Fruit fly (Drosophila melanogaster): ENCODE data around the gene CG5282.

Gene CG5282

dm6 chr3L:20448773-20449172 is 22.9 kb upstream of the CG5282 start:
- no peak for TF ChIP-seq CTCF (optimal IDR thresholded peaks at IDR 0.05)
- no peak for TF ChIP-seq CG8478 (optimal IDR thresholded peaks at IDR 0.05)

- TF ChIP-seq CTCF (optimal IDR thresholded peaks at IDR 0.05) = no peak
- no peak for TF ChIP-seq CG8478 (optimal IDR thresholded peaks at IDR 0.05)
These were observed 22.1 kb upstream of the CG5282 start for dm6 chr3L:20447957-20448356.

dm6 chr3L:20447337-20447736 is 21.5 kb upstream of the CG5282 start:
- no peak for TF ChIP-seq CG8478 (optimal IDR thresholded peaks at IDR 0.05)
- TF ChIP-seq CTCF (optimal IDR thresholded peaks at IDR 0.05) = no peak

dm6 chr3L:20446030-20446429 is 20.2 kb upstream of the CG5282 start:
- no peak for TF ChIP-seq CTCF (optimal IDR thresholded peaks at IDR 0.05)
- no peak for TF ChIP-seq CG8478 (optimal IDR thresholded peaks at IDR 0.05)

DNA sequence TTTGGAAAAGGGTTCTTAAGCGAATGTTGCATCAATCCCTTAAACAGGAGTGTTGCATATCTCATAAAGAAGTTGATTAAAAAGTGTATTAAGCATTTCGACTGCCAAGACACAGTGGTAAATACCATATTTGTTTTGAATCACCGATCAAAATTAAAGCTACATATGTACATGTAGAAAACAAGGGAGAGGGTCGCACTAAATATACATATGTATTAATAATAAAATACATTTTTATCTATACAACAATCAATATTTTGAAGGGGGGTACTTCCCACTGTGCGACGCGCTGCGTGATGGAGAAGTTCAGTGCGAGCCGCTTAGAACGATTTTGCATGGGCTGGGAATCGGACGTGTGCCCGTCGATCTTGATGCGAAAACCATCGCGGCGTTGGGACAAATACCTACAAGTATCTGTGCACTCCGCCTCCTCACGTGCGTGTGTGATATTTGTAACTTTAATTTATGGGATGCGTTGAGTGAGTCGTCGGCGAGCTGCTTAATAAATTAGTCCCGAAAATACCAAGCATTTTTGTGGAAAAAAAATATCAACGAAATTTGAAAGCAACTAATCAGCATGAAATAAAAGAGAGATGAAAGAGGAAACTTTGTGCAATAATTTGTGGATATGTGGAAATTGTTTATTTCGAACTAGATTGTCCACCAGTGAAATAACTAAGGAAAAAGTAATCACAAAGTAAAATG is 19.1 kb upstream of the CG5282 start:
- TF ChIP-seq CTCF (optimal IDR thresholded peaks at IDR 0.05) (no peak), CG8478 (optimal IDR thresholded peaks at IDR 0.05) (no peak)

DNA sequence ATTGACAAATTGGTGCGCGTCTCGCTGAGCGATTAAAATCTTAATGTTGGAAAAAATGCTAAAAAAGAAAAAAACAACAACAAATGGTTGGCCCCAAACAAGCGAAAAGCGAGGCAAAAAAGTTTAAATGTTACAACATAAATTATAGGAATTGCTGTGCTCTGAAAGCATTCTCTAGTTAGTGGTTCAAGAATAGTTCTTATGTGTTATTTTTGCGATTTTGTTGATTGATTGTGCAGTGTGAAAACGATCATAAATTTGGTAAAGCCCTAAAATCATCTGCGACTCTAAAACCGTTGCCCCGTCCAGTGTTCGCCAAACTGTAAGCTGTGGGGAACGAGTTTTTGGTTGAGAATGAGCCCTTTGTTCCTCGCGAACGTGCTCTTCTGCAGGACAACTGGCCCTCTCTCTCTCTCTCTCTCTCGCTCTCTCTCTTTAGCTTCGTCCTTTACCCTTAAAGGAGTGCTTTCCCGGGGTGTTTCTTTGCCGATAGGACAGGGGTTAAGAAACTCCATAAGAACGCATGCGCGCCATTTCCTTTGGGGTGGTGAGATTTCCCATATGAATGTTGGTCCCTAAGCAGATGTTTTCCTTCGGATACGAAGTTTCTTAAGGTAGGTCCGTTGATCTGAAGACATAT is 16.9 kb upstream of the CG5282 start:
- TF ChIP-seq CG8478 (optimal IDR thresholded peaks at IDR 0.05) = no peak
- no peak for TF ChIP-seq CTCF (optimal IDR thresholded peaks at IDR 0.05)

dm6 chr3L:20441632-20442469 is 16.0 kb upstream of the CG5282 start, which contains the start of gene CG5910:
TSS of gene CG5910 (plus strand) at chr3L:20442419.
- no peak for TF ChIP-seq CTCF (optimal IDR thresholded peaks at IDR 0.05)
- no peak for TF ChIP-seq CG8478 (optimal IDR thresholded peaks at IDR 0.05)

dm6 chr3L:20440902-20441429 is 15.1 kb upstream of the CG5282 start:
- TF ChIP-seq CTCF (optimal IDR thresholded peaks at IDR 0.05) (no peak), CG8478 (optimal IDR thresholded peaks at IDR 0.05) (no peak)

dm6 chr3L:20439772-20440171 is 13.9 kb upstream of the CG5282 start, which contains the start of gene Hpd:
TSS of gene Hpd (minus strand) at chr3L:20439872.
- TF ChIP-seq CG8478 (optimal IDR thresholded peaks at IDR 0.05) (no peak), CTCF (optimal IDR thresholded peaks at IDR 0.05) (no peak)

DNA sequence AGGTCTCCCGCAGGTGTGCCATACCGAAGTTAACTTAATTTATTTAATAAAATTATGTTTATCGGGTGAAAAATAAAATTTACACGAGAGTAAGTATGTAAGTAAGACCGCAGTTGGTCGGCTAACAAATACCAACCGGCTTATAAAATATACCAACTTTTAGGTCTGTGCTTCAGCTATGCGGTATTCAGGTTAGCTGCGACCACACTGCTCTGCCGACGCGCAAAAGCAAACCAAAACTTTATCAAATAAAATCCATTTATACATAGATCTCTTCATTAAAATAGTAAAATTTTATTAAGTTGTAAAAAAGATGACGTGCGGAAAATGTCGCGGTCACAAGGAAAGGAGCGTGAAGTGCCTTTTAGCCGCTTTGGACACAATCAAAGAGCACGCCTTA is 10.2 kb upstream of the CG5282 start, which contains the start of the genes mRpL15 and CtIP:
TSS of gene mRpL15 (minus strand) at position 141 of the 400 bp plus-strand sequence.
TSS of gene CtIP (plus strand) at position 182 of the 400 bp plus-strand sequence.
- no peak for TF ChIP-seq CTCF (optimal IDR thresholded peaks at IDR 0.05)
- no peak for TF ChIP-seq CG8478 (optimal IDR thresholded peaks at IDR 0.05)

DNA sequence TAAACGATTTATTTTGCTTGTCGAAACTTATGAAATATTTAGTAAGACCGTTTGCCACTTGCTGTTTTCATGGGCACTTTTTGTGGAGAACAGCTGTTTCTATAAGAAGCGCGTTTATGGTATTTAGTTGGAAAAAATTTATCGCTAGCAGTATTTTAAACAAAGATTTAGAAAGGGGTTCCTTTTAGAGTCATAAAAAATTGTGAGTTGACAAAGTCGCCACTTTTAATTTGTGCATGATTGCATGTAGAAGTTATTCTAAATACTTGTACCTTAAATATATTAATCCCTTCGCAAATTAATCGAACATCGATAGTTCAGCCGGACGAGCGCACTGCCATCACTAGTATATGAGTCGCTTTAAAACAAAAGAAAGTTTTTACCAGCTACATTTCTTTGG is 6.4 kb upstream of the CG5282 start, which contains the start of the genes Las and Psn:
TSS of gene Las (minus strand) at position 65 of the 400 bp plus-strand sequence.
TSS of gene Psn (plus strand) at position 172 of the 400 bp plus-strand sequence.
- TF ChIP-seq CTCF (optimal IDR thresholded peaks at IDR 0.05) (no peak), CG8478 (optimal IDR thresholded peaks at IDR 0.05) (no peak)

DNA sequence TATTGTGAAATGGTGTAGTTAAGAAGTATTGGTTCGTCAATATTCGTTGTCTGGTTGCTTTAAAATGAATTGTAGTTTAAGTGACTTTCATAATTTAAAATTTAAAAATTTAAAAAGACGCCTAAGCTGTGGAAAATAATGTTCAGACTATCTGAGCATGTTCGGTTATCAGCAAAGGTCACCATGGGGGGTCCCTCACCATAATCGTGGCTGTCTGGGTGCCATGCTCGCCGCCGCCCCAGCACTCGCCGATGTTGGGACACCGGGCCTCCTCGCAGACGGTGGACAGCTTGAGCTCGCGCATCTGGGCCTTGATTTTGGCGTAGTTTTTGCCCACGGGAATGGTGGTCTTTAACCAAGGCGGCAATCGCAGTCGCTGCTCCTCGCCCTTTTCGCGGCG is 5.7 kb upstream of the CG5282 start:
- no peak for TF ChIP-seq CTCF (optimal IDR thresholded peaks at IDR 0.05)
- TF ChIP-seq CG8478 (optimal IDR thresholded peaks at IDR 0.05) = no peak

DNA sequence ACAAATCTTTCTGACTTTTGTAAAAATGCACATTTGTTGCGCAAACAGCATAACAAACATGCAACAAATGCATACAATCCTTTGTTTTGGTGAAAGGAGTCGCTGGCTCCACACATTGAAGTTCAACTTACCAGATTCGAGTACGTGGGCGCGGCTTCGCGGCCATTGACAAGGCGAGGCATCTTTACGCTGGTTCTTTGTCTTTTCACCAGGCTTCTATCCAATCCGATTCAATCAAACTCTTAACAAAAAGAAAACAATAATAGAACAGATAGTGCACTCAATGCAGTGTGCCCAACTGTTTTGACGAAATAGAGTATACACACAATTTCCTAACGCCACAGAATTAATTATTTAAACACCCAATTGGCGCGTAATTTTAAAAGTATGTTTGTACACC is 4.3 kb upstream of the CG5282 start, which contains the start of gene CG5262:
TSS of gene CG5262 (minus strand) at position 294 of the 400 bp plus-strand sequence.
- TF ChIP-seq CTCF (optimal IDR thresholded peaks at IDR 0.05) = no peak
- no peak for TF ChIP-seq CG8478 (optimal IDR thresholded peaks at IDR 0.05)

DNA sequence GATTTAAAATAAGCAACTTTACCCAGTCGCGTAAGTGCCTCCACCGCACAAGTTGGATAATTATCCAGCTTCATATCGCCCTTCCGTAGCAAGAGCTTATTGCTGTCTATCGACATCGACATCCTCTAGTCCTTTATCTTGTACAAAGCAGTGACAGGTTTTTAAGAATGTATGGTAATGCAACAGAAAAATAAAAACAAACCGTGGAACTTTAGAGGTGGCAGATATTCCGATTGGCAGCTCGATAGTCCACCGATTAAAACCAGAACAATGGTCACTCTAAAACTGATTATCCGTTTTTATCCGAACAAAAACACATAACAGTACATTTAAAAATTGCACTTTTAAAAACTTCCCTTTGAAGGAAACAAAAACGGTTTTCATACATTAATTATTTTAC is 1.6 kb upstream of the CG5282 start, which contains the start of gene CG5274:
TSS of gene CG5274 (minus strand) at position 218 of the 400 bp plus-strand sequence.
- TF ChIP-seq CTCF (optimal IDR thresholded peaks at IDR 0.05) (no peak), CG8478 (optimal IDR thresholded peaks at IDR 0.05) (no peak)

dm6 chr3L:20413304-20413703 is 12.6 kb downstream of the CG5282 start, which contains the start of gene zye:
TSS of gene zye (plus strand) at chr3L:20413604.
- TF ChIP-seq CTCF (optimal IDR thresholded peaks at IDR 0.05) = no peak
- no peak for TF ChIP-seq CG8478 (optimal IDR thresholded peaks at IDR 0.05)
